Fruit fly (Drosophila melanogaster): ENCODE data around the gene CG6293.

Gene CG6293

DNA sequence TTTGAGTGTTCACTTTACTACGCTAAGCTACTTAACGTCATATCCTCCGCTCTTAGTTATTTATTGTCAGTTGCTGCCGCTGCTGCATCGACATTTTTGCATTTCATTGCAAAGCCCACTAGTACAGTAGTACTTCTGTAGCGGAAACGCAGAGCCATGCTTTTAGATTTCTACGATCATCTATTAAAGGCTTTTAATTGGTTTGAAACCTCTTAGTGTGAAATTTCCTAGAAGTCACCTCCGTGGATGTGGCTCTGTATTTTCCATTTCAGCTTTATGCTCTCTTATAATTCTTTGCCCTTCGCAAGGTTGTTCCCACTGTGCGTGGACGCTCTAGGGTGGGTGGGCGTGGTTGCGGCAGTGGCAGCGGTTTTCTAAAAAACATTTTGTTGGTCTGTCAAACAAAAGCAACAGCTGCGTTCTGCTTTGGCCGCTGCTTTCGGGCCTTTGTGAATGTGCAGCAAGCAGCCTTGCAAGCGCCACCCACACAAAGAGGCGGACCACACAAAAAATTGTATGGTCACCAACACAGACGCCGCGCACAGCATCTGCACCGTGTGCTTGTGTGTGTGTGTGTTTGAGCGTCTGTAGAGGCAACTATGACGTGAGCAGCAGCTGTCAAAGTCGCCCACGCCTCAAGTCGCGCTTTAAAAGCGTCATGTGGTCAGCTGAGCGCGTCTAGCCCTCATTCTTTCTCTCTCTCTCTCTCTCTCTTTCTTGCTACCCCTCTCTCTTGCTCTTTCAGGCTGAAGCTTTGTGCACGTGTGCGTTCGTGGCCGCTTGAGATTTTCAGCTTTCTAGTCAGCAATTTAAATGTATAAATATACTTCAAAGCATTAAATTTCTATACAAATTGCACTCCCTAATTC, 44.6 kb downstream of the CG6293 start (continued):
- TF ChIP-seq inv (GFP tag; IDR thresholded peaks at IDR 0.05; ENCODE audit: partially characterized antibody) (no peak), CG30403 (GFP tag; optimal IDR thresholded peaks at IDR 0.05) (no peak), pum (GFP tag; optimal IDR thresholded peaks at IDR 0.05) (no peak), HLH4C (GFP tag; IDR thresholded peaks at IDR 0.05; ENCODE audit: partially characterized antibody) (no peak), stwl (tag; optimal IDR thresholded peaks at IDR 0.05) (no peak), chinmo (GFP tag; IDR thresholded peaks at IDR 0.05; ENCODE audit: partially characterized antibody) (peak; percentile 86; the same call in 1 of the 4 replicates), sna (GFP tag; IDR thresholded peaks at IDR 0.05; ENCODE audit: partially characterized antibody) (no peak), HmgD (GFP tag; optimal IDR thresholded peaks at IDR 0.05) (no peak), CG10147 (GFP tag; optimal IDR thresholded peaks at IDR 0.05) (no peak), Spps (tag; optimal IDR thresholded peaks at IDR 0.05) (no peak), sens (GFP tag) (peak; percentile 77), CG11504 (tag; optimal IDR thresholded peaks at IDR 0.05) (peak; percentile 15), Tbp (GFP tag; optimal IDR thresholded peaks at IDR 0.05) (no peak), kah (GFP tag; optimal IDR thresholded peaks at IDR 0.05) (no peak), vvl (GFP tag; IDR thresholded peaks at IDR 0.05) (no peak), D19A (tag; optimal IDR thresholded peaks at IDR 0.05) (no peak), tin (GFP tag; optimal IDR thresholded peaks at IDR 0.05) (no peak), al (GFP tag; IDR thresholded peaks at IDR 0.05) (no peak), CG16813 (GFP tag; IDR thresholded peaks at IDR 0.05; ENCODE audit: partially characterized antibody) (no peak), gem (tag; optimal IDR thresholded peaks at IDR 0.05) (peak; percentile 26), CG8388 (GFP tag; optimal IDR thresholded peaks at IDR 0.05) (no peak), CG11695 (GFP tag; IDR thresholded peaks at IDR 0.05) (no peak), CG13424 (tag; optimal IDR thresholded peaks at IDR 0.05) (no peak), slbo (GFP tag; IDR thresholded peaks at IDR 0.05) (peak; percentile 16; the same call in 1 of the 2 replicates), CG4707 (GFP tag; optimal IDR thresholded peaks at IDR 0.05) (peak; percentile 19), Chrac-16 (GFP tag; optimal IDR thresholded peaks at IDR 0.05) (no peak), E2f1 (GFP tag; IDR thresholded peaks at IDR 0.05) (peak; percentile 28; the same call in 1 of the 2 replicates), CG12299 (tag; optimal IDR thresholded peaks at IDR 0.05) (no peak), CG1792 (GFP tag; optimal IDR thresholded peaks at IDR 0.05) (no peak), br (optimal IDR thresholded peaks at IDR 0.05) (no peak), lbe (GFP tag; optimal IDR thresholded peaks at IDR 0.05) (no peak), CG6765 (GFP tag; optimal IDR thresholded peaks at IDR 0.05) (no peak), CG1233 (GFP tag; optimal IDR thresholded peaks at IDR 0.05) (no peak), sim (GFP tag; IDR thresholded peaks at IDR 0.05) (no peak), CG14014 (GFP tag; IDR thresholded peaks at IDR 0.05) (no peak), Oli (tag; optimal IDR thresholded peaks at IDR 0.05) (peak; percentile 9), CG18599 (GFP tag; optimal IDR thresholded peaks at IDR 0.05) (no peak), gcm2 (GFP tag; optimal IDR thresholded peaks at IDR 0.05) (no peak), trh (GFP tag; optimal IDR thresholded peaks at IDR 0.05) (no peak), CG30431 (GFP tag; optimal IDR thresholded peaks at IDR 0.05) (no peak), ac (GFP tag; optimal IDR thresholded peaks at IDR 0.05) (no peak), nau (GFP tag; optimal IDR thresholded peaks at IDR 0.05) (peak; percentile 61), Drgx (GFP tag; IDR thresholded peaks at IDR 0.05) (peak; percentile 50), ci (GFP tag; IDR thresholded peaks at IDR 0.05) (0 out of 3 replicates have a peak, but pooled peaks have one; percentile 29), CG1603 (tag; optimal IDR thresholded peaks at IDR 0.05) (no peak), CG18011 (GFP tag; optimal IDR thresholded peaks at IDR 0.05) (no peak), trem (tag; optimal IDR thresholded peaks at IDR 0.05) (no peak), bigmax (GFP tag; optimal IDR thresholded peaks at IDR 0.05) (no peak), psq (GFP tag; optimal IDR thresholded peaks at IDR 0.05) (no peak)

Measured in whole organism, embryonic.